Worm (Caenorhabditis elegans) whole organism, L4 larva: ENCODE data around the gene pfd-2.

Experiments used
- ZK546.5 ChIP-seq, 2 experiments: sonication (generic microtip); optimal IDR thresholded peaks; 2 replicates each; lab custom pipeline; 2017; ENCODE audit warnings: missing biosample characterization in 2 of 2, missing genetic modification characterization in 2 of 2
- ceh-28 ChIP-seq: fragments of 150-350 bp; optimal IDR thresholded peaks from 2 replicates; lab custom pipeline; 2014; ENCODE audit warnings: missing biosample characterization, missing genetic modification reagents, missing genetic modification characterization
- cey-2 ChIP-seq: sonication (generic microtip); optimal IDR thresholded peaks from 3 replicates; lab custom pipeline; 2017; ENCODE audit warnings: missing genetic modification characterization, mild to moderate bottlenecking, missing compliant biosample characterization, antibody characterized with exemption, borderline replicate concordance; ENCODE audit not compliant: insufficient read depth
- daf-8 ChIP-seq: fragments of 200-800 bp; sonication (Bioruptor generic); IDR thresholded peaks from 2 replicates; pipeline ENCODE4 v1.3.6; 2022; ENCODE audit warnings: missing genetic modification characterization, missing compliant biosample characterization
- dpl-1 ChIP-seq: fragments of 150-350 bp; optimal IDR thresholded peaks from 2 replicates; lab custom pipeline; 2014; ENCODE audit warnings: missing biosample characterization, missing genetic modification reagents, missing genetic modification characterization
- fkh-10 ChIP-seq: fragments of 150-350 bp; optimal IDR thresholded peaks from 2 replicates; lab custom pipeline; 2014; ENCODE audit warnings: missing biosample characterization, missing genetic modification reagents, missing genetic modification characterization
- lin-15B ChIP-seq: fragments of 150-350 bp; sonication (generic microtip); optimal IDR thresholded peaks from 3 replicates; lab custom pipeline; 2014; ENCODE audit warnings: missing biosample characterization, missing genetic modification characterization
- lin-38 ChIP-seq: fragments of 200-800 bp; sonication (Bioruptor generic); IDR thresholded peaks from 2 replicates; pipeline ENCODE4 v1.3.6; 2022; ENCODE audit warnings: missing genetic modification reagents, missing genetic modification characterization, missing compliant biosample characterization
- lsy-2 ChIP-seq, 2 experiments: fragments of 150-350 bp in 1 of 2; sonication (generic microtip) in 1 of 2; optimal IDR thresholded peaks; 2 replicates each; lab custom pipeline; 2014 to 2017; ENCODE audit warnings: missing biosample characterization in 2 of 2, missing genetic modification characterization in 2 of 2
- nhr-25 ChIP-seq: sonication (generic microtip); optimal IDR thresholded peaks from 2 replicates; lab custom pipeline; 2017; ENCODE audit warnings: missing genetic modification characterization, mild to moderate bottlenecking, missing compliant biosample characterization, antibody characterized with exemption, moderate library complexity, borderline replicate concordance; ENCODE audit not compliant: insufficient read depth
- pqm-1 ChIP-seq: sonication (generic microtip); optimal IDR thresholded peaks from 2 replicates; lab custom pipeline; 2017; ENCODE audit warnings: missing biosample characterization, missing genetic modification characterization
- snpc-4 ChIP-seq: fragments of 150-350 bp; optimal IDR thresholded peaks from 2 replicates; lab custom pipeline; 2014; ENCODE audit warnings: missing biosample characterization, missing genetic modification characterization

ce11 chrII:4306921-4307630 lies 19.4 kb upstream of the pfd-2 start, which contains the start of gene Y52E8A.3:
- TF ChIP-seq lsy-2 (tag; optimal IDR thresholded peaks at IDR 0.05; lab: Kevin White, UChicago) (no peak), pqm-1 (no peak), lin-15B (no peak), dpl-1 (GFP tag; lab: Kevin White, UChicago) (no peak), snpc-4 (no peak), fkh-10 (GFP tag; lab: Kevin White, UChicago) (no peak), ceh-28 (tag; lab: Kevin White, UChicago) (no peak), nhr-25 (no peak), cey-2 (no peak), lin-38 (GFP tag; lab: Robert Waterston, UW) (no peak), daf-8 (GFP tag; lab: Robert Waterston, UW) (no peak), ZK546.5 (tag; optimal IDR thresholded peaks at IDR 0.05; lab: Kevin White, UChicago) (no peak)
